Fruit fly (Drosophila melanogaster) whole organism, prepupa: ENCODE results near the gene beat-Vb.

Source experiments
- CG10631 ChIP-seq: fragments of 200-800 bp; sonication (Bioruptor generic); optimal IDR thresholded peaks from 2 replicates; lab custom pipeline; 2016; ENCODE audit warnings: missing biosample characterization, missing genetic modification characterization
- CG10669 ChIP-seq: fragments of 200-800 bp; sonication (Bioruptor generic); optimal IDR thresholded peaks from 3 replicates; lab custom pipeline; 2018; ENCODE audit warnings: missing biosample characterization, mild to moderate bottlenecking, missing genetic modification characterization, moderate library complexity
- CG11294 ChIP-seq: fragments of 200-800 bp; sonication (Bioruptor generic); IDR thresholded peaks from 2 replicates; pipeline ENCODE4 v1.3.6; 2022; ENCODE audit warnings: missing biosample characterization, missing genetic modification characterization
- CG11762 ChIP-seq: fragments of 200-800 bp; sonication (Bioruptor generic); optimal IDR thresholded peaks from 3 replicates; lab custom pipeline; 2016; ENCODE audit warnings: missing biosample characterization, missing genetic modification characterization; ENCODE audit not compliant: insufficient read depth
- CG11902 ChIP-seq: fragments of 200-800 bp; sonication (Bioruptor generic); optimal IDR thresholded peaks from 3 replicates; lab custom pipeline; 2016; ENCODE audit warnings: missing biosample characterization, missing genetic modification characterization
- CG15336 ChIP-seq: fragments of 200-800 bp; sonication (Bioruptor generic); IDR thresholded peaks from 2 replicates; pipeline ENCODE4 v1.3.6; 2022; ENCODE audit warnings: missing biosample characterization, missing genetic modification characterization
- CG1621 ChIP-seq: fragments of 200-800 bp; sonication (Bioruptor generic); optimal IDR thresholded peaks from 3 replicates; lab custom pipeline; 2018; ENCODE audit warnings: missing biosample characterization, mild to moderate bottlenecking, missing genetic modification characterization
- CG16779 ChIP-seq: fragments of 200-800 bp; sonication (Bioruptor generic); optimal IDR thresholded peaks from 3 replicates; lab custom pipeline; 2017; ENCODE audit warnings: missing biosample characterization, mild to moderate bottlenecking, missing genetic modification characterization
- CG31627 ChIP-seq: fragments of 200-800 bp; sonication (Bioruptor generic); optimal IDR thresholded peaks from 3 replicates; lab custom pipeline; 2016; ENCODE audit warnings: missing biosample characterization, missing genetic modification characterization
- CG32006 ChIP-seq: fragments of 200-800 bp; sonication (Bioruptor generic); optimal IDR thresholded peaks from 3 replicates; lab custom pipeline; 2017; ENCODE audit warnings: missing biosample characterization, mild to moderate bottlenecking, missing genetic modification characterization
- CG34406 ChIP-seq: fragments of 200-800 bp; sonication (Bioruptor generic); optimal IDR thresholded peaks from 3 replicates; lab custom pipeline; 2016; ENCODE audit warnings: missing biosample characterization, missing genetic modification characterization
- CG3919 ChIP-seq: fragments of 200-800 bp; sonication (Bioruptor generic); optimal IDR thresholded peaks from 3 replicates; lab custom pipeline; 2016; ENCODE audit warnings: missing biosample characterization, missing genetic modification characterization
- CG6163 ChIP-seq: fragments of 200-800 bp; sonication (Bioruptor generic); IDR thresholded peaks from 3 replicates; pipeline ENCODE4 v1.3.6; 2022; ENCODE audit warnings: missing biosample characterization, missing genetic modification characterization
- CG8119 ChIP-seq: fragments of 200-800 bp; sonication (Bioruptor generic); IDR thresholded peaks from 3 replicates; pipeline ENCODE4 v1.3.6; 2022; ENCODE audit warnings: missing biosample characterization, missing genetic modification characterization
- CG8319 ChIP-seq: fragments of 200-800 bp; sonication (Bioruptor generic); optimal IDR thresholded peaks from 3 replicates; lab custom pipeline; 2016; ENCODE audit warnings: missing biosample characterization, missing genetic modification characterization
- Eip93F ChIP-seq: fragments of 200-800 bp; sonication (Bioruptor generic); optimal IDR thresholded peaks from 2 replicates; lab custom pipeline; 2016; ENCODE audit warnings: missing biosample characterization, mild to moderate bottlenecking, missing genetic modification characterization
- Ets21C ChIP-seq: fragments of 200-800 bp; sonication (Bioruptor generic); optimal IDR thresholded peaks from 3 replicates; lab custom pipeline; 2016; ENCODE audit warnings: missing biosample characterization, missing genetic modification characterization
- Hr39 ChIP-seq: fragments of 200-800 bp; sonication (Bioruptor generic); optimal IDR thresholded peaks from 2 replicates; lab custom pipeline; 2016; ENCODE audit warnings: missing biosample characterization, missing genetic modification characterization
- Hr4 ChIP-seq: fragments of 200-800 bp; sonication (Bioruptor generic); optimal IDR thresholded peaks from 3 replicates; lab custom pipeline; 2016; ENCODE audit warnings: missing biosample characterization, missing genetic modification characterization
- Met ChIP-seq: fragments of 200-800 bp; sonication (Bioruptor generic); optimal IDR thresholded peaks from 3 replicates; lab custom pipeline; 2016; ENCODE audit warnings: missing biosample characterization, missing genetic modification characterization
- OdsH ChIP-seq: fragments of 200-800 bp; sonication (Bioruptor generic); optimal IDR thresholded peaks from 3 replicates; lab custom pipeline; 2016; ENCODE audit warnings: missing biosample characterization, missing genetic modification characterization
- Smox ChIP-seq: fragments of 200-800 bp; sonication (Bioruptor generic); optimal IDR thresholded peaks from 3 replicates; lab custom pipeline; 2016; ENCODE audit warnings: missing biosample characterization, missing genetic modification characterization
- Sox14 ChIP-seq: fragments of 200-800 bp; sonication (Bioruptor generic); optimal IDR thresholded peaks from 3 replicates; lab custom pipeline; 2016; ENCODE audit warnings: missing biosample characterization, missing genetic modification characterization
- achi ChIP-seq: fragments of 200-800 bp; sonication (Bioruptor generic); optimal IDR thresholded peaks from 3 replicates; lab custom pipeline; 2016; ENCODE audit warnings: missing biosample characterization, missing genetic modification characterization
- acj6 ChIP-seq: fragments of 200-800 bp; sonication (Bioruptor generic); optimal IDR thresholded peaks from 3 replicates; lab custom pipeline; 2016; ENCODE audit warnings: missing biosample characterization, missing genetic modification characterization
- cyc ChIP-seq: fragments of 200-800 bp; sonication (Bioruptor generic); optimal IDR thresholded peaks from 3 replicates; lab custom pipeline; 2016; ENCODE audit warnings: missing biosample characterization, missing genetic modification characterization
- dac ChIP-seq: fragments of 200-800 bp; sonication (Bioruptor generic); optimal IDR thresholded peaks from 2 replicates; lab custom pipeline; 2017; ENCODE audit warnings: missing biosample characterization, mild to moderate bottlenecking, missing genetic modification characterization
- dsx ChIP-seq: fragments of 200-800 bp; optimal IDR thresholded peaks from 3 replicates; lab custom pipeline; 2019; ENCODE audit warnings: missing biosample characterization, mild to moderate bottlenecking, missing genetic modification characterization, moderate library complexity; ENCODE audit not compliant: poor library complexity, severe bottlenecking
- eg ChIP-seq: fragments of 200-800 bp; sonication (Bioruptor generic); IDR thresholded peaks from 3 replicates; pipeline ENCODE4 v1.3.6; 2022; ENCODE audit warnings: missing biosample characterization, missing genetic modification characterization
- esn ChIP-seq: fragments of 200-800 bp; sonication (Bioruptor generic); optimal IDR thresholded peaks from 2 replicates; lab custom pipeline; 2016; ENCODE audit warnings: missing biosample characterization, mild to moderate bottlenecking, missing genetic modification characterization, moderate library complexity
- fd59A ChIP-seq: fragments of 200-800 bp; sonication (Bioruptor generic); optimal IDR thresholded peaks from 2 replicates; lab custom pipeline; 2017; ENCODE audit warnings: missing biosample characterization, mild to moderate bottlenecking, missing genetic modification characterization, missing genetic modification reagents
- fd85E ChIP-seq: fragments of 200-800 bp; sonication (Bioruptor generic); optimal IDR thresholded peaks from 3 replicates; lab custom pipeline; 2016; ENCODE audit warnings: missing biosample characterization, missing genetic modification characterization
- lz ChIP-seq: fragments of 200-800 bp; sonication (Bioruptor generic); optimal IDR thresholded peaks from 3 replicates; lab custom pipeline; 2016; ENCODE audit warnings: missing biosample characterization, missing genetic modification characterization
- net ChIP-seq: fragments of 200-800 bp; sonication (Bioruptor generic); optimal IDR thresholded peaks from 3 replicates; lab custom pipeline; 2016; ENCODE audit warnings: missing biosample characterization, missing genetic modification characterization
- pdm3 ChIP-seq: fragments of 200-800 bp; sonication (Bioruptor generic); optimal IDR thresholded peaks from 3 replicates; lab custom pipeline; 2016; ENCODE audit warnings: missing biosample characterization, missing genetic modification characterization
- ss ChIP-seq, 2 experiments: fragments of 200-800 bp; sonication (Bioruptor generic); optimal IDR thresholded peaks; 2 replicates in 1 of 2; 3 replicates in 1 of 2; lab custom pipeline; 2017 to 2018; ENCODE audit warnings: mild to moderate bottlenecking in 2 of 2, missing biosample characterization in 2 of 2, missing genetic modification characterization in 2 of 2, moderate library complexity in 1 of 2
- svp ChIP-seq: fragments of 200-800 bp; sonication (Bioruptor generic); peaks from one replicate; lab custom pipeline; 2016; ENCODE audit warnings: missing biosample characterization, missing genetic modification characterization
- vri ChIP-seq: fragments of 200-800 bp; sonication (Bioruptor generic); optimal IDR thresholded peaks from 3 replicates; lab custom pipeline; 2016; ENCODE audit warnings: missing biosample characterization, mild to moderate bottlenecking, missing genetic modification characterization

Gene beat-Vb

dm6 chr3R:12960929-12961855 is 45.3 kb downstream of the beat-Vb start, which contains the start of gene Spc25 (continued):
- TF ChIP-seq Eip93F (GFP tag; lab: Kevin White, UChicago) (no peak), CG3919 (peak; percentile 25), svp (peak; percentile 79), esn (GFP tag; lab: Kevin White, UChicago) (peak; percentile 64), pdm3 (GFP tag; lab: Kevin White, UChicago) (peak; percentile 49), OdsH (GFP tag; lab: Kevin White, UChicago) (no peak), CG16779 (tag; lab: Kevin White, UChicago) (no peak), Sox14 (peak; percentile 76), CG8319 (GFP tag; lab: Kevin White, UChicago) (no peak), CG6163 (GFP tag; lab: Robert Waterston, UW) (peak; percentile 36; the same call in 2 of the 3 replicates), CG1621 (tag; lab: Kevin White, UChicago) (no peak), CG31627 (GFP tag; lab: Kevin White, UChicago) (peak; percentile 71), CG11762 (GFP tag; lab: Kevin White, UChicago) (no peak), vri (peak; percentile 48), fd59A (GFP tag; lab: Kevin White, UChicago) (no peak), CG10669 (GFP tag; lab: Kevin White, UChicago) (no peak), dsx (GFP tag; lab: Kevin White, UChicago) (no peak), Hr39 (peak; percentile 52), CG11294 (GFP tag; lab: Robert Waterston, UW) (no peak), acj6 (peak; percentile 30), CG11902 (GFP tag; lab: Kevin White, UChicago) (no peak), CG34406 (GFP tag; lab: Kevin White, UChicago) (no peak), ss (GFP tag; optimal IDR thresholded peaks at IDR 0.05; lab: Kevin White, UChicago) (no peak), Smox (GFP tag; lab: Kevin White, UChicago) (peak; percentile 29), Ets21C (GFP tag; lab: Kevin White, UChicago) (peak; percentile 47), CG15336 (GFP tag; lab: Robert Waterston, UW) (no peak), eg (GFP tag; lab: Robert Waterston, UW) (no peak), CG32006 (GFP tag; lab: Kevin White, UChicago) (no peak), cyc (GFP tag; lab: Kevin White, UChicago) (peak; percentile 43), CG8119 (no peak), achi (GFP tag; lab: Kevin White, UChicago) (peak; percentile 17), lz (GFP tag; lab: Kevin White, UChicago) (peak; percentile 63)

dm6 chr3R:12962612-12963011 is 46.8 kb downstream of the beat-Vb start:
- TF ChIP-seq svp (peak; percentile 95), fd85E (GFP tag; lab: Kevin White, UChicago) (no peak)

- no peak for TF ChIP-seq eg (GFP tag; lab: Robert Waterston, UW)
- TF ChIP-seq CG1621 (tag; lab: Kevin White, UChicago): no peak
- no peak for TF ChIP-seq dsx (GFP tag; lab: Kevin White, UChicago)
- TF ChIP-seq CG34406 (GFP tag; lab: Kevin White, UChicago): no peak
- no peak for TF ChIP-seq CG6163 (GFP tag; lab: Robert Waterston, UW)
- TF ChIP-seq lz (GFP tag; lab: Kevin White, UChicago): no peak
- TF ChIP-seq Met: no peak
- TF ChIP-seq CG10631 (GFP tag; lab: Kevin White, UChicago): no peak
- TF ChIP-seq Hr4: no peak
- TF ChIP-seq net (GFP tag; lab: Kevin White, UChicago): no peak
- TF ChIP-seq Eip93F (GFP tag; lab: Kevin White, UChicago): no peak
- no peak for TF ChIP-seq dac (GFP tag; lab: Kevin White, UChicago)
- no peak for TF ChIP-seq CG15336 (GFP tag; lab: Robert Waterston, UW)
Observed at dm6 chr3R:12963491-12963890, 47.6 kb downstream of the beat-Vb start, which contains the start of gene Cyp304a1. Gene Cyp304a1, plus strand, starts transcription at chr3R:12963791.
